Worm (Caenorhabditis elegans) whole organism, L4/young adult: ENCODE data around the gene F26D2.16.

Experiments
- W03F9.2 ChIP-seq: fragments of 150-350 bp; optimal IDR thresholded peaks from 2 replicates; lab custom pipeline; 2014; ENCODE audit warnings: missing biosample characterization, missing genetic modification characterization
- dao-5 ChIP-seq: sonication (generic microtip); optimal IDR thresholded peaks from 2 replicates; lab custom pipeline; 2016; ENCODE audit warnings: missing genotype, missing genetic modification characterization, moderate library complexity, missing compliant biosample characterization
- him-1 ChIP-seq: sonication (generic microtip); optimal IDR thresholded peaks from 2 replicates; lab custom pipeline; 2016; ENCODE audit warnings: missing genotype, missing genetic modification reagents, missing genetic modification characterization, missing compliant biosample characterization

Gene F26D2.16

ce11 chrV:16419769-16420168 lies at the start of gene F26D2.16:
Gene F26D2.16, minus strand, starts transcription at chrV:16419869.
- TF ChIP-seq him-1 (tag; lab: Kevin White, UChicago) = no peak
- TF ChIP-seq dao-5 (tag; lab: Kevin White, UChicago) = no peak
- TF ChIP-seq W03F9.2 (tag; lab: Kevin White, UChicago) = no peak

DNA sequence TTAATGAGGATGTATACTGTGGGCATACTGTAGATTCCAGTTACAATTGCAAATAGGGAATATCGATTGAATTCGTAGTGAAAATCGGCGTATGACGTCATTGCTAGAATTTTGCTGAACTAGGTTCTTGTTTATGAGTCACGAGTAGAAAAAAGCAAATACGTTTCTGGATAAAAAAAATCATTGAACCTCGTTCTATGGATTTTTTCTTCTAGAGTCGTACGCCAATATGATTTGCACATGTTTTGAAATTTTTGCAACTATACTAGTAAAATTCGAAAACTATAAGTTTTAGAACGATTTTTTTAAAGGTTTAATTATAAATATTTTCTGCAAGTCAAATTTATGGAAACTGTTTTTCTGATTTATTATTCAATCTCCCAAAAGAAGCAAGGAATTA lies 48.2 kb upstream of the F26D2.16 start, which contains the start of gene sru-44:
Gene sru-44 (minus strand): TSS at position 101 of the 400 bp plus-strand sequence.
- no peak for TF ChIP-seq W03F9.2 (tag; lab: Kevin White, UChicago)
- no peak for TF ChIP-seq him-1 (tag; lab: Kevin White, UChicago)
- TF ChIP-seq dao-5 (tag; lab: Kevin White, UChicago) = no peak

ce11 chrV:16460866-16461265 lies 41.2 kb upstream of the F26D2.16 start, which contains the start of gene srh-142:
Gene srh-142, minus strand, starts transcription at chrV:16460966.
- TF ChIP-seq dao-5 (tag; lab: Kevin White, UChicago) = no peak
- no peak for TF ChIP-seq him-1 (tag; lab: Kevin White, UChicago)
- TF ChIP-seq W03F9.2 (tag; lab: Kevin White, UChicago) = no peak

ce11 chrV:16459377-16459776 lies 39.7 kb upstream of the F26D2.16 start:
- TF ChIP-seq dao-5 (tag; lab: Kevin White, UChicago) = no peak
- TF ChIP-seq W03F9.2 (tag; lab: Kevin White, UChicago) = no peak
- no peak for TF ChIP-seq him-1 (tag; lab: Kevin White, UChicago)

DNA sequence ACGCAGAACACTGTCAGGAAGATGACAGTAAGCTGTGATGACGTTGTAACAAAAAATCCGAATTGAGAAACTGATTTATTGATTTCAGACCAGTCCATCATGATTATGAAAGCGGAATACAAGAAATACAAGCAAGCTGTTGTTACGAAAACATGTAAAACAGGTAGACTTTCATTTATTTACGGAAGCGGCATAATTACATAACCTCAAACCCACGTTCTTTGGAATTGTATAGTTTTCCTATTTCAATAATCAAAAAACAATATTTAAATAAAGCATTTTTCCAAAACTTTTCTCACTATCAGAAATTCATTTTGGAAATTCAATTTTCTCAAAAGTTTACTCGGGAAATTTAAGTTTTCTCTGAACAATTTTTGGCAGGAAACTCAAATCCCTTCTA lies 39.0 kb upstream of the F26D2.16 start, which contains the start of gene str-15:
Gene str-15 (minus strand): TSS at position 101 of the 400 bp plus-strand sequence.
- TF ChIP-seq W03F9.2 (tag; lab: Kevin White, UChicago) = no peak

- TF ChIP-seq him-1 (tag; lab: Kevin White, UChicago) = no peak
- TF ChIP-seq dao-5 (tag; lab: Kevin White, UChicago) = no peak
- no peak for TF ChIP-seq W03F9.2 (tag; lab: Kevin White, UChicago)
These were observed 35.4 kb upstream of the F26D2.16 start, which contains the start of gene str-14 for ce11 chrV:16455065-16455464. Gene str-14, minus strand, starts transcription at chrV:16455165.

DNA sequence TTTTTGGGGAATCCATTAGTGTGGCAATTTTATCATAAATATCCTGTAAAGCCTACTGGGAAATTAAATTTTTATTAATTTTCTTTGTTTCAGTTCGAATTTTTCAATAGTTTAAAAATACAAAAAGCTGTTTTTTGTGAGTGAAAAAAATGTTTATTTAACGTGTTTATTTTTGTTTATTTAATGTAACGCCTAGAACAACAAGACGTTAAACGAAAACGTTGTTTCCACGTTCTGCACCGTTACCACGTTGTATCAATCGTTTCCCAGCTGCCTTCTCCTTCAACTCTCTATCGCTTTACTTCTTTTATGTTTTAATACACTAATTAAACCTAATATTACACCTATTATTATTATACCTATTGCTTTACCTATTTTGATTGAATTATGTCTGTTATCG lies 28.1 kb upstream of the F26D2.16 start, which contains the start of gene T08G3.13:
Gene T08G3.13 (plus strand): TSS at position 301 of the 400 bp plus-strand sequence.
- no peak for TF ChIP-seq dao-5 (tag; lab: Kevin White, UChicago)
- no peak for TF ChIP-seq him-1 (tag; lab: Kevin White, UChicago)
- TF ChIP-seq W03F9.2 (tag; lab: Kevin White, UChicago) = no peak

- TF ChIP-seq him-1 (tag; lab: Kevin White, UChicago) = no peak
These were observed 26.5 kb upstream of the F26D2.16 start for ce11 chrV:16446191-16446590.

- TF ChIP-seq dao-5 (tag; lab: Kevin White, UChicago) = no peak
- TF ChIP-seq W03F9.2 (tag; lab: Kevin White, UChicago) = no peak
- TF ChIP-seq him-1 (tag; lab: Kevin White, UChicago) = no peak
These were observed 26.0 kb upstream of the F26D2.16 start, which contains the start of gene T08G3.6 for ce11 chrV:16445676-16446075. Gene T08G3.6, plus strand, starts transcription at chrV:16445976.

ce11 chrV:16443626-16444025 lies 24.0 kb upstream of the F26D2.16 start, which contains the start of gene srh-141:
Gene srh-141, plus strand, starts transcription at chrV:16443926.
- no peak for TF ChIP-seq W03F9.2 (tag; lab: Kevin White, UChicago)

- TF ChIP-seq him-1 (tag; lab: Kevin White, UChicago) = no peak
- no peak for TF ChIP-seq dao-5 (tag; lab: Kevin White, UChicago)
- TF ChIP-seq W03F9.2 (tag; lab: Kevin White, UChicago) = no peak
These were observed 17.9 kb upstream of the F26D2.16 start, which contains the start of gene F26D2.15 for ce11 chrV:16437546-16437945. Gene F26D2.15, plus strand, starts transcription at chrV:16437846.

- TF ChIP-seq W03F9.2 (tag; lab: Kevin White, UChicago) (no peak), dao-5 (tag; lab: Kevin White, UChicago) (no peak), him-1 (tag; lab: Kevin White, UChicago) (no peak)
These were observed 15.8 kb upstream of the F26D2.16 start, which contains the start of the genes F26D2.13 and F26D2.14 for ce11 chrV:16435510-16435909. Gene F26D2.13, minus strand, starts transcription at chrV:16435610. Gene F26D2.14, plus strand, starts transcription at chrV:16435855.

- no peak for TF ChIP-seq him-1 (tag; lab: Kevin White, UChicago)
- TF ChIP-seq W03F9.2 (tag; lab: Kevin White, UChicago) = no peak
- no peak for TF ChIP-seq dao-5 (tag; lab: Kevin White, UChicago)
These were observed 13.8 kb upstream of the F26D2.16 start, which contains the start of gene clec-234 for ce11 chrV:16433471-16433870. Gene clec-234, minus strand, starts transcription at chrV:16433571.

DNA sequence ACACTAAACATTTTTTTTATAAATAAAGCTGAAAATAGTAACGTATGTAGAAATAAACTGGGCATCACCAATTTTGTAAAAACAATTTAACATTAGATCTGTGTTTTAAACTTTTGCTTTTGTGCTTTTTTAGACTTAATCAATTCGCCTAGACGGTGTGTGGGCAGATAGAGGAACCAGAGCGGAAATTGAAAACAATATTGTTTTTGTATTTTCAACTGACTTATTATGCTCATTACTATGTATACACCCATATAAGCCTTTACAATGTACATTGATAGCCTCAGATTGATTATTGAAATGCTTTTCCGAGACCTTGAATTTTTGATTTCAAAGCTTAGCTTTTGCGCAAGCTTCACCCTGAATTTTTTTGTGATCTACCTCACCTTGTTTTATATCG lies 10.3 kb upstream of the F26D2.16 start, which contains the start of gene str-73:
Gene str-73 (plus strand): TSS at position 301 of the 400 bp plus-strand sequence.
- TF ChIP-seq dao-5 (tag; lab: Kevin White, UChicago) (no peak), him-1 (tag; lab: Kevin White, UChicago) (no peak), W03F9.2 (tag; lab: Kevin White, UChicago) (no peak)
